Fruit fly (Drosophila melanogaster) whole organism, embryonic: ENCODE measurements around the gene CG3117.

Source experiments
- Ada2b ChIP-seq: fragments of 200-800 bp; sonication (Bioruptor generic); IDR thresholded peaks from 2 replicates; pipeline ENCODE4 v1.3.6; 2022; ENCODE audit warnings: missing biosample characterization, missing genetic modification characterization
- CG10147 ChIP-seq: fragments of 200-800 bp; sonication (Bioruptor generic); optimal IDR thresholded peaks from 2 replicates; lab custom pipeline; 2019; ENCODE audit warnings: missing biosample characterization, mild to moderate bottlenecking, missing genetic modification characterization, moderate library complexity
- CG10462 ChIP-seq: fragments of 200-800 bp; sonication (Bioruptor generic); optimal IDR thresholded peaks from 2 replicates; lab custom pipeline; 2016; ENCODE audit warnings: missing biosample characterization, missing genetic modification characterization
- CG12299 ChIP-seq: fragments of 200-800 bp; sonication (Bioruptor generic); optimal IDR thresholded peaks from 2 replicates; lab custom pipeline; 2018; ENCODE audit warnings: missing biosample characterization, mild to moderate bottlenecking, missing genetic modification characterization
- CG13894 ChIP-seq: fragments of 200-800 bp; sonication (Bioruptor generic); optimal IDR thresholded peaks from 3 replicates; lab custom pipeline; 2018; ENCODE audit warnings: missing biosample characterization, mild to moderate bottlenecking, missing genetic modification characterization, moderate library complexity
- CG16863 ChIP-seq: fragments of 200-800 bp; sonication (Bioruptor generic); optimal IDR thresholded peaks from 3 replicates; lab custom pipeline; 2016; ENCODE audit warnings: missing biosample characterization, missing genetic modification characterization
- CG17328 ChIP-seq: fragments of 200-800 bp; sonication (Bioruptor generic); IDR thresholded peaks from 2 replicates; pipeline ENCODE4 v1.3.6; 2022; ENCODE audit warnings: missing biosample characterization, missing genetic modification characterization
- CG17568 ChIP-seq: fragments of 200-800 bp; sonication (Bioruptor generic); optimal IDR thresholded peaks from 2 replicates; lab custom pipeline; 2018; ENCODE audit warnings: missing biosample characterization, mild to moderate bottlenecking, missing genetic modification characterization, moderate library complexity
- CG18599 ChIP-seq: fragments of 200-800 bp; sonication (Bioruptor generic); optimal IDR thresholded peaks from 3 replicates; lab custom pipeline; 2017; ENCODE audit warnings: missing biosample characterization, missing genetic modification characterization, mild to moderate bottlenecking, moderate library complexity, missing genetic modification reagents
- CG2875 ChIP-seq: fragments of 200-800 bp; sonication (Bioruptor generic); optimal IDR thresholded peaks from 2 replicates; lab custom pipeline; 2017; ENCODE audit warnings: missing biosample characterization, mild to moderate bottlenecking, missing genetic modification characterization, missing genetic modification reagents
- CG2889 ChIP-seq: fragments of 200-800 bp; sonication (Bioruptor generic); IDR thresholded peaks from 3 replicates; pipeline ENCODE4 v1.3.6; 2022; ENCODE audit warnings: missing biosample characterization, missing genetic modification characterization
- CG32772 ChIP-seq: fragments of 200-800 bp; sonication (Bioruptor generic); IDR thresholded peaks from 2 replicates; pipeline ENCODE4 v1.3.6; 2022; ENCODE audit warnings: missing biosample characterization, missing genetic modification characterization
- CG33557 ChIP-seq: fragments of 200-800 bp; sonication (Bioruptor generic); optimal IDR thresholded peaks from 2 replicates; lab custom pipeline; 2019; ENCODE audit warnings: missing biosample characterization, mild to moderate bottlenecking, missing genetic modification characterization, moderate library complexity
- CG43689 ChIP-seq: fragments of 200-800 bp; sonication (Bioruptor generic); IDR thresholded peaks from 2 replicates; pipeline ENCODE4 v1.3.6; 2022; ENCODE audit warnings: missing biosample characterization, missing genetic modification characterization
- CG6654 ChIP-seq: fragments of 200-800 bp; sonication (Bioruptor generic); optimal IDR thresholded peaks from 2 replicates; lab custom pipeline; 2017; ENCODE audit warnings: missing biosample characterization, mild to moderate bottlenecking, missing genetic modification characterization
- CG6765 ChIP-seq: fragments of 200-800 bp; sonication (Bioruptor generic); optimal IDR thresholded peaks from 3 replicates; lab custom pipeline; 2017; ENCODE audit warnings: missing biosample characterization, mild to moderate bottlenecking, missing genetic modification characterization
- CG7839 ChIP-seq: fragments of 200-800 bp; sonication (Bioruptor generic); optimal IDR thresholded peaks from 3 replicates; lab custom pipeline; 2018; ENCODE audit warnings: missing biosample characterization, mild to moderate bottlenecking, missing genetic modification characterization, moderate library complexity
- CTCF ChIP-seq: fragments of 200-800 bp; sonication (Bioruptor generic); optimal IDR thresholded peaks from 2 replicates; lab custom pipeline; 2017; ENCODE audit warnings: missing biosample characterization, mild to moderate bottlenecking, missing genetic modification characterization, moderate library complexity
- D ChIP-seq, 2 experiments: fragments of 200-800 bp in 1 of 2; fragments of >200 bp in 1 of 2; sonication (Bioruptor generic) in 1 of 2; optimal IDR thresholded peaks; 2 replicates in 1 of 2; 3 replicates in 1 of 2; lab custom pipeline; 2017; ENCODE audit warnings: mild to moderate bottlenecking in 1 of 2, missing biosample characterization in 1 of 2, missing genetic modification characterization in 1 of 2, missing genetic modification reagents in 1 of 2
- Dek ChIP-seq: fragments of 200-800 bp; sonication (Bioruptor generic); optimal IDR thresholded peaks from 3 replicates; lab custom pipeline; 2019; ENCODE audit warnings: missing biosample characterization, mild to moderate bottlenecking, missing genetic modification characterization, moderate library complexity
- Dip2 ChIP-seq: fragments of 200-800 bp; sonication (Bioruptor generic); IDR thresholded peaks from 2 replicates; pipeline ENCODE4 v1.3.6; 2022; ENCODE audit warnings: missing biosample characterization, missing genetic modification characterization
- Ets97D ChIP-seq: fragments of 200-800 bp; sonication (Bioruptor generic); optimal IDR thresholded peaks from 3 replicates; lab custom pipeline; 2016; ENCODE audit warnings: missing biosample characterization, missing genetic modification characterization
- Gug ChIP-seq: fragments of 200-800 bp; sonication (Bioruptor generic); IDR thresholded peaks from 4 replicates; pipeline ENCODE4 v1.3.6; 2022; ENCODE audit warnings: missing biosample characterization, missing genetic modification characterization
- Hand ChIP-seq: fragments of 200-800 bp; sonication (Bioruptor generic); optimal IDR thresholded peaks from 2 replicates; lab custom pipeline; 2017; ENCODE audit warnings: mild to moderate bottlenecking, missing biosample characterization, missing genetic modification reagents, missing genetic modification characterization
- Hr3 ChIP-seq: fragments of 200-800 bp; sonication (Bioruptor generic); optimal IDR thresholded peaks from 3 replicates; lab custom pipeline; 2016; ENCODE audit warnings: missing biosample characterization, missing genetic modification characterization
- MBD-R2 ChIP-seq: fragments of 200-800 bp; sonication (Bioruptor generic); IDR thresholded peaks from 2 replicates; pipeline ENCODE4 v1.3.6; 2022; ENCODE audit warnings: missing biosample characterization, missing genetic modification characterization
- Myb ChIP-seq: fragments of 200-800 bp; sonication (Bioruptor generic); optimal IDR thresholded peaks from 2 replicates; lab custom pipeline; 2016; ENCODE audit warnings: missing biosample characterization, missing genetic modification characterization
- Poxn ChIP-seq: fragments of 200-800 bp; sonication (Bioruptor generic); IDR thresholded peaks from 2 replicates; pipeline ENCODE4 v1.3.6; 2022; ENCODE audit warnings: missing biosample characterization, missing genetic modification characterization
- Ptx1 ChIP-seq: fragments of 200-800 bp; sonication (Bioruptor generic); IDR thresholded peaks from 2 replicates; pipeline ENCODE4 v1.3.6; 2022; ENCODE audit warnings: missing biosample characterization, missing genetic modification characterization
- Sin3A ChIP-seq: fragments of >200 bp; optimal IDR thresholded peaks from 2 replicates; lab custom pipeline; 2018
- YL-1 ChIP-seq: fragments of 200-800 bp; sonication (Bioruptor generic); optimal IDR thresholded peaks from 3 replicates; lab custom pipeline; 2017; ENCODE audit warnings: missing biosample characterization, mild to moderate bottlenecking, missing genetic modification characterization
- ato ChIP-seq: fragments of 200-800 bp; sonication (Bioruptor generic); IDR thresholded peaks from 2 replicates; pipeline ENCODE4 v1.3.6; 2022; ENCODE audit warnings: missing biosample characterization, missing genetic modification characterization; ENCODE audit not compliant: partially characterized antibody
- az2 ChIP-seq: fragments of 200-800 bp; sonication (Bioruptor generic); optimal IDR thresholded peaks from 3 replicates; lab custom pipeline; 2016; ENCODE audit warnings: missing biosample characterization, missing genetic modification characterization
- br ChIP-seq: fragments of >200 bp; optimal IDR thresholded peaks from 2 replicates; lab custom pipeline; 2017
- chinmo ChIP-seq: fragments of 200-800 bp; sonication (Bioruptor generic); IDR thresholded peaks from 4 replicates; pipeline ENCODE4 v1.3.6; 2022; ENCODE audit warnings: missing biosample characterization, missing genetic modification characterization; ENCODE audit not compliant: partially characterized antibody
- croc ChIP-seq: fragments of 200-800 bp; sonication (Bioruptor generic); conservative IDR thresholded peaks from 3 replicates; pipeline ENCODE4 v1.3.6; 2022; ENCODE audit warnings: missing biosample characterization, missing genetic modification characterization
- danr ChIP-seq: fragments of 200-800 bp; sonication (Bioruptor generic); IDR thresholded peaks from 2 replicates; pipeline ENCODE4 v1.3.6; 2022; ENCODE audit warnings: missing biosample characterization, missing genetic modification characterization
- dimm ChIP-seq: fragments of 200-800 bp; sonication (Bioruptor generic); IDR thresholded peaks from 2 replicates; pipeline ENCODE4 v1.3.6; 2022; ENCODE audit warnings: missing biosample characterization, missing genetic modification characterization
- eyg ChIP-seq: fragments of 200-800 bp; sonication (Bioruptor generic); optimal IDR thresholded peaks from 3 replicates; lab custom pipeline; 2016; ENCODE audit warnings: missing biosample characterization, missing genetic modification characterization
- fd102C ChIP-seq: fragments of 200-800 bp; sonication (Bioruptor generic); optimal IDR thresholded peaks from 2 replicates; lab custom pipeline; 2018; ENCODE audit warnings: missing biosample characterization, mild to moderate bottlenecking, missing genetic modification characterization, moderate library complexity
- grn ChIP-seq: fragments of 200-800 bp; sonication (Bioruptor generic); optimal IDR thresholded peaks from 3 replicates; lab custom pipeline; 2017; ENCODE audit warnings: missing biosample characterization, missing genetic modification characterization
- ind ChIP-seq: fragments of 200-800 bp; sonication (Bioruptor generic); optimal IDR thresholded peaks from 3 replicates; lab custom pipeline; 2016; ENCODE audit warnings: missing biosample characterization, missing genetic modification characterization
- jigr1 ChIP-seq: fragments of 200-800 bp; sonication (Bioruptor generic); IDR thresholded peaks from 3 replicates; pipeline ENCODE4 v1.3.6; 2022; ENCODE audit warnings: missing biosample characterization, missing genetic modification characterization
- jing ChIP-seq: fragments of 200-800 bp; sonication (Bioruptor generic); optimal IDR thresholded peaks from 2 replicates; lab custom pipeline; 2018; ENCODE audit warnings: missing biosample characterization, mild to moderate bottlenecking, missing genetic modification characterization
- nau ChIP-seq: fragments of 200-800 bp; sonication (Bioruptor generic); optimal IDR thresholded peaks from 3 replicates; lab custom pipeline; 2017; ENCODE audit warnings: missing biosample characterization, mild to moderate bottlenecking, missing genetic modification characterization, missing genetic modification reagents
- oc ChIP-seq: fragments of 200-800 bp; sonication (Bioruptor generic); optimal IDR thresholded peaks from 2 replicates; lab custom pipeline; 2018; ENCODE audit warnings: missing biosample characterization, mild to moderate bottlenecking, missing genetic modification characterization, moderate library complexity
- pan ChIP-seq, 4 experiments: fragments of >200 bp in 3 of 4; fragments of 200-800 bp in 1 of 4; sonication (Bioruptor generic) in 1 of 4; optimal IDR thresholded peaks in 3 of 4; IDR thresholded peaks in 1 of 4; 2 replicates each; pipeline versions ENCODE4 v1.3.6 to Lab custom; 2017 to 2022; ENCODE audit warnings: missing biosample characterization in 2 of 4, missing genetic modification characterization in 2 of 4, mixed read lengths in 1 of 4
- pnt ChIP-seq: fragments of 200-800 bp; sonication (Bioruptor generic); optimal IDR thresholded peaks from 3 replicates; lab custom pipeline; 2016; ENCODE audit warnings: missing biosample characterization, missing genetic modification characterization
- seq ChIP-seq: fragments of 200-800 bp; sonication (Bioruptor generic); IDR thresholded peaks from 2 replicates; pipeline ENCODE4 v1.3.6; 2022; ENCODE audit warnings: missing biosample characterization, missing genetic modification characterization
- trem ChIP-seq: fragments of 200-800 bp; optimal IDR thresholded peaks from 3 replicates; lab custom pipeline; 2019; ENCODE audit warnings: missing biosample characterization, mild to moderate bottlenecking, missing genetic modification characterization, moderate library complexity
- vfl ChIP-seq: fragments of 200-800 bp; sonication (Bioruptor generic); optimal IDR thresholded peaks from 2 replicates; lab custom pipeline; 2016; ENCODE audit warnings: missing biosample characterization, missing genetic modification characterization

CG3117 gene

dm6 chr2L:2856960-2857584, 10.1 kb upstream of the CG3117 start, which contains the start of gene CG2991 (continued):
- TF ChIP-seq ato (GFP tag; lab: Robert Waterston, UW): peak; percentile 80
- TF ChIP-seq CG7839 (tag; lab: Kevin White, UChicago): peak; percentile 7
- no peak for TF ChIP-seq pnt (GFP tag; lab: Kevin White, UChicago)
- TF ChIP-seq Dek: peak; percentile 61
- no peak for TF ChIP-seq Dip2 (GFP tag; lab: Robert Waterston, UW)
- no peak for TF ChIP-seq ind
- TF ChIP-seq danr (GFP tag; lab: Robert Waterston, UW): no peak
- TF ChIP-seq CG13894 (tag; lab: Kevin White, UChicago): peak; percentile 73
- peak; percentile 69 for TF ChIP-seq YL-1 (GFP tag; lab: Kevin White, UChicago)
- no peak for TF ChIP-seq CG33557 (GFP tag; lab: Kevin White, UChicago)
- TF ChIP-seq CG32772 (GFP tag; lab: Robert Waterston, UW): no peak
- TF ChIP-seq croc (GFP tag; lab: Robert Waterston, UW): no peak
- no peak for TF ChIP-seq Hr3 (GFP tag; lab: Kevin White, UChicago)
- TF ChIP-seq Poxn (GFP tag; lab: Robert Waterston, UW): no peak
- no peak for TF ChIP-seq seq
- no peak for TF ChIP-seq oc
- no peak for TF ChIP-seq Ptx1
- TF ChIP-seq fd102C: no peak
- TF ChIP-seq chinmo: peak; percentile 90; the same call in 3 of the 4 replicates
- TF ChIP-seq jigr1: no peak
- TF ChIP-seq CG12299: peak; percentile 61
- TF ChIP-seq CG18599 (GFP tag; lab: Kevin White, UChicago): no peak
- no peak for TF ChIP-seq Ada2b (GFP tag; lab: Robert Waterston, UW)
- TF ChIP-seq pan (optimal IDR thresholded peaks at IDR 0.05; lab: Kevin White, UChicago): no peak
- TF ChIP-seq pan (GFP tag; optimal IDR thresholded peaks at IDR 0.05 in 1 of 2, IDR thresholded peaks at IDR 0.05 in 1 of 2): no peak
- peak; percentile 56 for TF ChIP-seq CTCF
- no peak for TF ChIP-seq az2 (GFP tag; lab: Kevin White, UChicago)
- TF ChIP-seq CG43689 (GFP tag; lab: Robert Waterston, UW): no peak
- TF ChIP-seq eyg (GFP tag; lab: Kevin White, UChicago): no peak
- TF ChIP-seq CG10462 (GFP tag; lab: Kevin White, UChicago): no peak
- TF ChIP-seq CG2889 (GFP tag; lab: Robert Waterston, UW): no peak
- TF ChIP-seq jing: no peak
- no peak for TF ChIP-seq D (optimal IDR thresholded peaks at IDR 0.05; lab: Kevin White, UChicago)
- TF ChIP-seq D (GFP tag; optimal IDR thresholded peaks at IDR 0.05; lab: Kevin White, UChicago): no peak
- no peak for TF ChIP-seq Gug (GFP tag; lab: Robert Waterston, UW)
- TF ChIP-seq CG6765 (GFP tag; lab: Kevin White, UChicago): no peak
- TF ChIP-seq grn: no peak
- TF ChIP-seq dimm: no peak
- no peak for TF ChIP-seq CG17328 (GFP tag; lab: Robert Waterston, UW)
- TF ChIP-seq CG17568: peak; percentile 48
- no peak for TF ChIP-seq CG6654 (GFP tag; lab: Kevin White, UChicago)
- TF ChIP-seq CG2875 (GFP tag; lab: Kevin White, UChicago): no peak
- TF ChIP-seq nau (GFP tag; lab: Kevin White, UChicago): no peak
- peak; percentile 36 for TF ChIP-seq CG10147 (GFP tag; lab: Kevin White, UChicago)
- peak; percentile 78 for TF ChIP-seq trem (tag; lab: Kevin White, UChicago)
- TF ChIP-seq CG16863 (GFP tag; lab: Kevin White, UChicago): no peak
- TF ChIP-seq vfl (GFP tag; lab: Kevin White, UChicago): no peak
- peak; percentile 75 for TF ChIP-seq MBD-R2
- TF ChIP-seq Sin3A (lab: Kevin White, UChicago): peak; percentile 39
- no peak for TF ChIP-seq Hand
- TF ChIP-seq Ets97D (GFP tag; lab: Kevin White, UChicago): peak; percentile 87
- TF ChIP-seq Myb (GFP tag; lab: Kevin White, UChicago): peak; percentile 56
- TF ChIP-seq br: no peak
